Worm (Caenorhabditis elegans) whole organism, late embryonic: ENCODE results near the gene Y105C5B.11.

Experiments
- C08G9.2 ChIP-seq: sonication (generic microtip); optimal IDR thresholded peaks from 2 replicates; lab custom pipeline; 2016; ENCODE audit warnings: mild to moderate bottlenecking, missing genetic modification characterization, moderate library complexity, missing compliant biosample characterization
- C38D4.7 ChIP-seq: fragments of 200-800 bp; sonication (Bioruptor generic); optimal IDR thresholded peaks from 2 replicates; lab custom pipeline; 2018; ENCODE audit warnings: mild to moderate bottlenecking, missing genetic modification characterization, moderate library complexity, missing compliant biosample characterization
- F13H6.1 ChIP-seq: sonication (generic microtip); optimal IDR thresholded peaks from 2 replicates; lab custom pipeline; 2016; ENCODE audit warnings: missing genetic modification characterization, missing compliant biosample characterization
- K02D7.2 ChIP-seq: sonication (generic microtip); optimal IDR thresholded peaks from 2 replicates; lab custom pipeline; 2017; ENCODE audit warnings: mild to moderate bottlenecking, missing genetic modification characterization, missing compliant biosample characterization
- K09A11.1 ChIP-seq: sonication (generic microtip); optimal IDR thresholded peaks from 2 replicates; lab custom pipeline; 2017; ENCODE audit warnings: antibody characterized with exemption, mild to moderate bottlenecking, missing genetic modification characterization, missing compliant biosample characterization; ENCODE audit not compliant: insufficient read depth
- T23F11.4 ChIP-seq: fragments of 200-800 bp; sonication (Bioruptor generic); optimal IDR thresholded peaks from 2 replicates; lab custom pipeline; 2018; ENCODE audit warnings: mild to moderate bottlenecking, missing genetic modification characterization, missing compliant biosample characterization
- ahr-1 ChIP-seq: sonication (generic microtip); optimal IDR thresholded peaks from 2 replicates; lab custom pipeline; 2016; ENCODE audit warnings: missing genetic modification characterization, missing compliant biosample characterization
- ceh-14 ChIP-seq: sonication (generic microtip); optimal IDR thresholded peaks from 2 replicates; lab custom pipeline; 2016; ENCODE audit warnings: missing genotype, missing genetic modification characterization, missing compliant biosample characterization
- ceh-18 ChIP-seq: sonication (generic microtip); optimal IDR thresholded peaks from 2 replicates; lab custom pipeline; 2016; ENCODE audit warnings: missing genetic modification characterization, missing compliant biosample characterization
- ceh-19 ChIP-seq: fragments of 200-800 bp; sonication (Bioruptor generic); optimal IDR thresholded peaks from 2 replicates; lab custom pipeline; 2018; ENCODE audit warnings: mild to moderate bottlenecking, missing genetic modification characterization, missing compliant biosample characterization
- ceh-2 ChIP-seq: sonication (generic microtip); optimal IDR thresholded peaks from 2 replicates; lab custom pipeline; 2016; ENCODE audit warnings: missing genotype, missing genetic modification characterization, missing compliant biosample characterization
- ceh-22 ChIP-seq: sonication (generic microtip); optimal IDR thresholded peaks from 2 replicates; lab custom pipeline; 2017; ENCODE audit warnings: missing biosample characterization, missing genetic modification characterization
- ceh-30 ChIP-seq: fragments of 150-350 bp; optimal IDR thresholded peaks from 2 replicates; lab custom pipeline; 2014; ENCODE audit warnings: missing biosample characterization, missing genetic modification characterization
- ceh-45 ChIP-seq: fragments of 200-800 bp; sonication (Bioruptor generic); IDR thresholded peaks from 2 replicates; pipeline ENCODE4 v1.3.6; 2022; ENCODE audit warnings: missing genetic modification reagents, missing genetic modification characterization, missing compliant biosample characterization
- ceh-48 ChIP-seq: sonication (generic microtip); optimal IDR thresholded peaks from 2 replicates; lab custom pipeline; 2016; ENCODE audit warnings: missing genetic modification characterization, inconsistent platforms, missing compliant biosample characterization
- ceh-6 ChIP-seq: fragments of 200-800 bp; sonication (Bioruptor generic); optimal IDR thresholded peaks from 2 replicates; lab custom pipeline; 2018; ENCODE audit warnings: mild to moderate bottlenecking, missing genetic modification characterization, missing compliant biosample characterization
- ceh-9 ChIP-seq: sonication (generic microtip); optimal IDR thresholded peaks from 2 replicates; lab custom pipeline; 2016; ENCODE audit warnings: mild to moderate bottlenecking, missing genetic modification characterization, inconsistent platforms, missing compliant biosample characterization
- che-1 ChIP-seq: sonication (generic microtip); optimal IDR thresholded peaks from 2 replicates; lab custom pipeline; 2016; ENCODE audit warnings: mild to moderate bottlenecking, missing genetic modification characterization, missing compliant biosample characterization
- dve-1 ChIP-seq: sonication (generic microtip); optimal IDR thresholded peaks from 2 replicates; lab custom pipeline; 2017; ENCODE audit warnings: antibody characterized with exemption, mild to moderate bottlenecking, missing genetic modification characterization, missing compliant biosample characterization
- elt-2 ChIP-seq: sonication (generic microtip); optimal IDR thresholded peaks from 2 replicates; lab custom pipeline; 2016; ENCODE audit warnings: missing genetic modification reagents, missing genetic modification characterization, missing compliant biosample characterization
- ets-4 ChIP-seq: sonication (generic microtip); optimal IDR thresholded peaks from 2 replicates; lab custom pipeline; 2016; ENCODE audit warnings: missing genetic modification characterization, missing compliant biosample characterization
- fax-1 ChIP-seq: sonication (generic microtip); optimal IDR thresholded peaks from 2 replicates; lab custom pipeline; 2016; ENCODE audit warnings: missing genotype, missing genetic modification characterization, missing compliant biosample characterization
- hlh-13 ChIP-seq: fragments of 200-800 bp; sonication (Bioruptor generic); optimal IDR thresholded peaks from 2 replicates; lab custom pipeline; 2018; ENCODE audit warnings: mild to moderate bottlenecking, missing genetic modification characterization, missing compliant biosample characterization
- hlh-15 ChIP-seq: sonication (generic microtip); optimal IDR thresholded peaks from 2 replicates; lab custom pipeline; 2016; ENCODE audit warnings: missing genetic modification characterization, missing compliant biosample characterization
- hlh-30 ChIP-seq: sonication (generic microtip); optimal IDR thresholded peaks from 2 replicates; lab custom pipeline; 2017; ENCODE audit warnings: antibody characterized with exemption, missing genetic modification characterization, missing compliant biosample characterization; ENCODE audit not compliant: insufficient read depth
- hlh-6 ChIP-seq: sonication (generic microtip); optimal IDR thresholded peaks from 2 replicates; lab custom pipeline; 2016; ENCODE audit warnings: missing genotype, missing genetic modification characterization, missing compliant biosample characterization
- hlh-8 ChIP-seq: sonication (generic microtip); optimal IDR thresholded peaks from 2 replicates; lab custom pipeline; 2016; ENCODE audit warnings: missing genotype, missing genetic modification characterization, missing compliant biosample characterization
- madf-2 ChIP-seq: sonication (generic microtip); optimal IDR thresholded peaks from 2 replicates; lab custom pipeline; 2017; ENCODE audit warnings: missing genetic modification characterization, missing compliant biosample characterization
- pax-1 ChIP-seq: fragments of 150-350 bp; optimal IDR thresholded peaks from 2 replicates; lab custom pipeline; 2014; ENCODE audit warnings: missing biosample characterization, missing genetic modification characterization
- pha-2 ChIP-seq: sonication (generic microtip); optimal IDR thresholded peaks from 2 replicates; lab custom pipeline; 2017; ENCODE audit warnings: mild to moderate bottlenecking, missing genetic modification characterization, missing compliant biosample characterization
- pqm-1 ChIP-seq: sonication (generic microtip); optimal IDR thresholded peaks from 2 replicates; lab custom pipeline; 2016; ENCODE audit warnings: missing genetic modification characterization, missing compliant biosample characterization
- pros-1 ChIP-seq: fragments of 150-350 bp; optimal IDR thresholded peaks from 2 replicates; lab custom pipeline; 2014; ENCODE audit warnings: missing biosample characterization, missing genetic modification reagents, missing genetic modification characterization
- rnt-1 ChIP-seq: sonication (generic microtip); optimal IDR thresholded peaks from 2 replicates; lab custom pipeline; 2016; ENCODE audit warnings: missing genetic modification characterization, missing compliant biosample characterization
- sox-4 ChIP-seq: sonication (generic microtip); optimal IDR thresholded peaks from 2 replicates; lab custom pipeline; 2017; ENCODE audit warnings: mild to moderate bottlenecking, missing genetic modification characterization, inconsistent platforms, missing compliant biosample characterization
- tbx-2 ChIP-seq: sonication (generic microtip); optimal IDR thresholded peaks from 2 replicates; lab custom pipeline; 2016; ENCODE audit warnings: missing genetic modification characterization, missing compliant biosample characterization
- unc-42 ChIP-seq: sonication (generic microtip); optimal IDR thresholded peaks from 2 replicates; lab custom pipeline; 2016; ENCODE audit warnings: missing genotype, missing genetic modification characterization, missing compliant biosample characterization
- unc-55 ChIP-seq: sonication (generic microtip); optimal IDR thresholded peaks from 2 replicates; lab custom pipeline; 2017; ENCODE audit warnings: missing biosample characterization, missing genetic modification reagents, missing genetic modification characterization
- unc-86 ChIP-seq: sonication (generic microtip); optimal IDR thresholded peaks from 2 replicates; lab custom pipeline; 2016; ENCODE audit warnings: missing genetic modification characterization, missing compliant biosample characterization

Gene Y105C5B.11

DNA sequence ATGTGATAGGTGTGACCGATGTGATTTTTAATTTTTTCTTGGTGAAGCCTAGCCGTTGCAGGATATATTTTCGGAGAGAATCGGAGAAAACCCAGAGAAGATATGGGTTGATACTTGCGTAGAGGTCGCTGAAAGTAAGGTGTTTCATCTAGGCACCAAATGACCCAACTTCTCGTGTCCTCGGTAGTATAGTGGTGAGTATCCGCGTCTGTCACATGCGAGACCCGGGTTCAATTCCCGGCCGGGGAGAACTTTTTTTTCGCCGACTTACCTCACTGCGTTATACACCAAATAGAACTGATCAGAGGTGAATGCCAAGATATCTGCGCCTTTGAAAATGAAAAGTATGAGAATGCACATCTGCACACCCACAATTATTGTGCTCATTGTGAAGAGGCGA is 9.5 kb downstream of the Y105C5B.11 start (continued):
- no peak for TF ChIP-seq ahr-1 (tag; lab: Kevin White, UChicago)
- no peak for TF ChIP-seq K02D7.2
- no peak for TF ChIP-seq pha-2
- TF ChIP-seq rnt-1 (tag; lab: Kevin White, UChicago): no peak
- TF ChIP-seq ceh-18 (tag; lab: Kevin White, UChicago): no peak
- peak; percentile 16 for TF ChIP-seq ceh-6 (GFP tag; lab: Kevin White, UChicago)
- TF ChIP-seq madf-2: no peak
- TF ChIP-seq C08G9.2 (tag; lab: Kevin White, UChicago): no peak
- TF ChIP-seq hlh-15 (tag; lab: Kevin White, UChicago): no peak
- TF ChIP-seq pros-1 (tag; lab: Kevin White, UChicago): no peak
- no peak for TF ChIP-seq sox-4
- TF ChIP-seq K09A11.1: peak; percentile 8
- no peak for TF ChIP-seq ceh-2 (tag; lab: Kevin White, UChicago)
- no peak for TF ChIP-seq ceh-19 (GFP tag; lab: Kevin White, UChicago)
- TF ChIP-seq ceh-9 (tag; lab: Kevin White, UChicago): no peak
- TF ChIP-seq, all 69 proteins: peak for 9

ce11 chrIV:15931176-15931575 is 10.1 kb downstream of the Y105C5B.11 start:
- TF ChIP-seq che-1 (tag; lab: Kevin White, UChicago) (peak; percentile 24), hlh-8 (tag; lab: Kevin White, UChicago) (no peak), hlh-30 (peak; percentile 64)

DNA sequence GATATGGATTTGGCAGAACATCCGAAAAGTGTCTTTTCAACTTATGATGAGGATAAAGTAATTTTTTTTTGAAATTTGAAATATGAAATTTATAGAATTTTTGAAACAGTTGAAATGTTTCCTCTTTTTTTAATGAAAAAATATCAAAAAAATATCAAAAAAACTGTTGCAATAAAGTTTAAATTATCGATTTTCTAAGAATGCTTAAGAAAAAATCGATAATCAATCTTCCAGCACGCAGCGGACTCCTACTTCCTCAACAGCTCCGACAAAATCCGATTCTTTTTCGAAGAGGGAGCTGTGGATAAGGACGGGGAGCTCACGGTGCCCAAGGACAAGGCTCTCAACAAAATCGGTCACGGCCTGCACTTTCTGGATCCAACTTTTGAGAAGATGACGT is 10.6 kb downstream of the Y105C5B.11 start:
- TF ChIP-seq ceh-18 (tag; lab: Kevin White, UChicago): no peak
- TF ChIP-seq unc-55 (GFP tag; lab: Kevin White, UChicago): no peak
- no peak for TF ChIP-seq F13H6.1 (tag; lab: Kevin White, UChicago)
- no peak for TF ChIP-seq unc-86 (tag; lab: Kevin White, UChicago)
- no peak for TF ChIP-seq hlh-6 (tag; lab: Kevin White, UChicago)
- TF ChIP-seq ceh-22 (tag; lab: Kevin White, UChicago): no peak

- TF ChIP-seq fax-1 (tag; lab: Kevin White, UChicago) (no peak), che-1 (tag; lab: Kevin White, UChicago) (no peak), ets-4 (tag; lab: Kevin White, UChicago) (no peak), hlh-8 (tag; lab: Kevin White, UChicago) (no peak), pha-2 (no peak), tbx-2 (tag; lab: Kevin White, UChicago) (no peak), unc-42 (tag; lab: Kevin White, UChicago) (no peak), K09A11.1 (no peak), ceh-19 (GFP tag; lab: Kevin White, UChicago) (no peak), ceh-30 (tag; lab: Kevin White, UChicago) (no peak), dve-1 (tag; lab: Kevin White, UChicago) (no peak), ceh-14 (tag; lab: Kevin White, UChicago) (no peak)
- TF ChIP-seq, all 69 proteins: peak for 0
Measured at ce11 chrIV:15930281-15930680, 11.0 kb downstream of the Y105C5B.11 start, which contains the start of gene Y105C5B.9. Y105C5B.9 (plus strand) TSS chrIV:15930581.

ce11 chrIV:15929831-15930230 is 11.5 kb downstream of the Y105C5B.11 start:
- TF ChIP-seq ceh-2 (tag; lab: Kevin White, UChicago) (no peak), elt-2 (tag; lab: Kevin White, UChicago) (peak; percentile 93)

DNA sequence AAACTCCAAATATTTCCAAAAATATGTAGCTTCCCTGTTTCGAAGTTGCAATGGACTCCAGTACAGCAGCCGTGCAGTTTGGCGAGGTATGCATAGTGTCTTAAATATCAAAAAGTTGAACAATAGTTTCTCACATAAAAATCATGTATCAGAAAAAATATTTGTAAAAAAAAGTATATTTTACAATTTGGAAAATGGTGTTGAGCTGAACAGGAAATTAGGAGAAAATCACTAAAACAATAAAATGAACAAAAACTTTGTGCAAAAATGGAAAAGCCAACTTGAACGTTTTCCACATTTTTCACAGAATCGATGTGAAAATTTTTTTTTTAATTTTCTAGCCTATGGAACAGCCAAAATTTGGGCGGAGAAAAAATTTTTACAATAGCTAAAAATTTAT is 14.6 kb downstream of the Y105C5B.11 start, which contains the start of gene Y105C5B.8:
Y105C5B.8 (minus strand) TSS at position 101 of the 400 bp plus-strand sequence.
- TF ChIP-seq pax-1 (tag; lab: Kevin White, UChicago) (no peak), tbx-2 (tag; lab: Kevin White, UChicago) (no peak), unc-86 (tag; lab: Kevin White, UChicago) (no peak), hlh-30 (no peak), pqm-1 (tag; lab: Kevin White, UChicago) (no peak), C38D4.7 (GFP tag; lab: Kevin White, UChicago) (no peak), ceh-48 (tag; lab: Kevin White, UChicago) (no peak), rnt-1 (tag; lab: Kevin White, UChicago) (no peak), hlh-13 (GFP tag; lab: Kevin White, UChicago) (no peak), ceh-45 (GFP tag; lab: Robert Waterston, UW) (no peak), hlh-6 (tag; lab: Kevin White, UChicago) (no peak), T23F11.4 (GFP tag; lab: Kevin White, UChicago) (no peak), dve-1 (tag; lab: Kevin White, UChicago) (no peak), sox-4 (no peak)
